Worm (Caenorhabditis elegans) whole organism, mixed stage, embryonic: Measurements from ENCODE around the gene memo-1.
A peak's percentile ranks its signal among the peaks of the same experiment; 100 is the strongest.

Experiments used
- blmp-1 ChIP-seq: fragments of 150-350 bp; optimal IDR thresholded peaks from 2 replicates; lab custom pipeline; 2014; ENCODE audit warnings: missing biosample characterization, missing genetic modification characterization
- elt-1 ChIP-seq: sonication (generic microtip); optimal IDR thresholded peaks from 2 replicates; lab custom pipeline; 2017; ENCODE audit warnings: missing genetic modification characterization, mild to moderate bottlenecking, missing compliant biosample characterization, antibody characterized with exemption, moderate library complexity, borderline replicate concordance; ENCODE audit not compliant: insufficient read depth
- lsy-2 ChIP-seq: fragments of 150-350 bp; optimal IDR thresholded peaks from 2 replicates; lab custom pipeline; 2014; ENCODE audit warnings: missing biosample characterization, missing genetic modification characterization
- snpc-4 ChIP-seq: fragments of 150-350 bp; optimal IDR thresholded peaks from 2 replicates; lab custom pipeline; 2014; ENCODE audit warnings: missing biosample characterization, missing genetic modification characterization
- unc-39 ChIP-seq: fragments of 150-350 bp; optimal IDR thresholded peaks from 2 replicates; lab custom pipeline; 2014; ENCODE audit warnings: missing biosample characterization, missing genetic modification characterization
- unc-62 ChIP-seq: fragments of 150-350 bp; optimal IDR thresholded peaks from 2 replicates; lab custom pipeline; 2014; ENCODE audit warnings: missing biosample characterization, missing genetic modification reagents, missing genetic modification characterization

DNA sequence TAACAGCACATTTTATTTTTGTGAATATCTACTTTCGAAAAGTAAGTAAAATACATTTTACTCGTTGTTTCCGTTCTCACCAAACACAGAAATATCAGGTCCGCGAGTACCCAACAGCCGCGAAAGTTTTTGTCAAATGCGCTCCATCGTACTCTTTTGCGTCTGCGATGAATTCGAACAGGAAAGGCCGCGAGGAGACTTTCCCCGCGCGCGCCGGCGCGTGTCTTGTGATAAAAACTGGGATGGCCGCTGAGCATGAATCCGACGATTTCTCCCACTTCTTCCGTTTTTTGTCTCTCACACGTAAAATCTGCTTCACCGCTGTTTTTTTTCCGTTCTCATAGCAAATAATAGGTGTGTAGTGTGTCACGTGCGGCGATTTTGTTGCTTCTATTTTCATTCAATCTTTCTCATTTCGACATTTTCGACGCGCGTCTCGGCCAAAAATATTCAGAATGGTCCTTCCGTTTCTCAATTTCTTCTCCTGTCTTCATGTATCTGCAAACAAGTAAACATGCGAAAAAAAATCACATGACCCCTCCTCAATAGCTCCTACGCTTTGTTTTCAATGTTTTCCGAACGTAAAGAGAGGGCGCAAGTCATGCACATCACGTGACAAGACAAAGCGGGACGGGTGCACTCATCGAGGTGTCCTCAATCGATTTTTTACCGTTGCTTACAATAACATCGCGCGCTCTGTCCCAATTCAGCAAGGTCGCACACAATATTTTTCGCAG is 42.7 kb downstream of the memo-1 start, which contains the start of gene uvs-1:
- TF ChIP-seq lsy-2 (tag; lab: Kevin White, UChicago): peak; percentile 23
- no peak for TF ChIP-seq unc-62 (GFP tag; lab: Kevin White, UChicago)
- TF ChIP-seq elt-1 (tag; lab: Kevin White, UChicago): no peak
- TF ChIP-seq snpc-4 (tag; lab: Kevin White, UChicago): no peak
- TF ChIP-seq blmp-1 (tag; lab: Kevin White, UChicago): no peak
- TF ChIP-seq unc-39 (tag; lab: Kevin White, UChicago): no peak
